Worm (Caenorhabditis elegans) whole organism, midembryonic: Measurements from ENCODE around the gene ugt-36.

Experiments
- ztf-23 ChIP-seq: fragments of 200-800 bp; sonication (Bioruptor generic); IDR thresholded peaks from 2 replicates; pipeline ENCODE4 v1.3.6; 2022; ENCODE audit warnings: missing genetic modification reagents, missing genetic modification characterization, missing compliant biosample characterization

ugt-36 gene

DNA sequence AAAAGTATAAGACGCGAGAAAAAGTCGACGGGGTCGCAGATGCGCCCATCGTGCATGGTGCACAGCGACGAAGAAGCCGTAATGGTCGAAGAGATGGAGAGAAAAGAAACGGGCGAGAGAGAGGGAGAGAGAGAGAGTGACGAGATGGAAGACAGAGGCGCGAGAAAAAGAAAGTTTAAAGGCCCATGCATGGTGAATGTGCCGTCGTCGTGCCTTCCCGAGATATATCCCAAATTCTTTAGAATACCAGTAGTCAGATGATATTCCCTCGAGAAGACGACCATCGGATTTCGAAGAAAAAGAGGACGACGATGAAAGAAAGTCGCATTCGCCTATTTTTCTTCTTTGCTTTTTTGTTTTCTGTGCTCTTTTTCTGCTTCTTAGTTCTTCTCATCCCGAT is 49.2 kb downstream of the ugt-36 start:
- TF ChIP-seq ztf-23 (GFP tag; lab: Robert Waterston, UW) = no peak
